Fruit fly (Drosophila melanogaster): ENCODE measurements around the gene CG11837.

Gene CG11837

DNA sequence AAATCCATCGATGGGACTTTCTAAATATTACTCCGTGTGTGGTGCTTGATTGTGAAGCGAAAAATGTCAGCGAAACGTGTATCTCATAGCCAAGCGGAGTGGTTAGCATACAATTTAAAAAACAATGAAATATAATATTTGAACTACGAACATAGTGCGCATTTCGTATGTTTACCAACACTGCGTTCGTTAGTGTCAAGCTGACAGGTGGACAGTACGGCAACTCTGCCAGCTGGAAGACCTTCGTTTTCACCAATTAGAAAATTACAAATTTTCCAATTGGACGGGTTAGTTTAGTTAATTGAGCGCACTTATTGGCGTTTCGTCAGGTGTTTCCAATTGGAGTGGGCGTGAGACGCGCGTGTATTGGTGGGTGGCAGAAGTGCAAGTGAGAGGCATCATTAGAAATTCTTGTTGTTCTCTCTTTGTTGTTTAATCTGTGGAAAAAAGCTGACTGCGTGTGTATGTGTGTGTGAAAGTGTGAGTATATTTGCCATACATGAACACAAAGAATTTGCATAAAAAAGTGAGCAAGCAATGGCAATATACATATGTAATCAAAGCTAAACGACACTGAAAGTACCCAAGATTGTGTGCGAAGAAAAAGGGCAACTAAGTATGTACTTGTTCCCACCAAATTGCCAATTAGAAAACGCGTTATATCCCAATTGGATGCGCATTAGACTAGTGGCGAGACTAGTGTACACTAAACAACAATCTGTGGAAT, 9.4 kb upstream of the CG11837 start (continued):
- TF ChIP-seq CG10431 (GFP tag; optimal IDR thresholded peaks at IDR 0.05), result no peak
- no peak for TF ChIP-seq CG15073 (GFP tag; optimal IDR thresholded peaks at IDR 0.05)
- no peak for TF ChIP-seq CG12071 (GFP tag; optimal IDR thresholded peaks at IDR 0.05)
- no peak for TF ChIP-seq Camta (GFP tag; optimal IDR thresholded peaks at IDR 0.05)
- TF ChIP-seq Lhr (GFP tag; optimal IDR thresholded peaks at IDR 0.05), result peak; percentile 34
- TF ChIP-seq dan (GFP tag; IDR thresholded peaks at IDR 0.05), result no peak
- peak; percentile 30 for TF ChIP-seq Hsf (GFP tag; optimal IDR thresholded peaks at IDR 0.05)
- no peak for TF ChIP-seq CG3995 (GFP tag; optimal IDR thresholded peaks at IDR 0.05)
- peak; percentile 32 for TF ChIP-seq scrt (GFP tag; optimal IDR thresholded peaks at IDR 0.05)
- peak; percentile 51 for TF ChIP-seq CG18476 (GFP tag; optimal IDR thresholded peaks at IDR 0.05)
- TF ChIP-seq CG32532 (GFP tag; IDR thresholded peaks at IDR 0.05), result no peak
- peak; percentile 23 for TF ChIP-seq pum (GFP tag; optimal IDR thresholded peaks at IDR 0.05)
- TF ChIP-seq stc (GFP tag; IDR thresholded peaks at IDR 0.05), result peak; percentile 37
- TF ChIP-seq CG8281 (tag; optimal IDR thresholded peaks at IDR 0.05), result no peak
- peak; percentile 59; the same call in 1 of the 2 replicates for TF ChIP-seq sob (GFP tag; IDR thresholded peaks at IDR 0.05)
- 0 out of 2 replicates have a peak, but pooled peaks have one; percentile 16 for TF ChIP-seq Dref (GFP tag; IDR thresholded peaks at IDR 0.05)
- no peak for TF ChIP-seq eve (GFP tag; optimal IDR thresholded peaks at IDR 0.05)
- no peak for TF ChIP-seq Hr39 (optimal IDR thresholded peaks at IDR 0.05)
- TF ChIP-seq CG3065 (GFP tag; optimal IDR thresholded peaks at IDR 0.05), result no peak
- peak; percentile 27; the same call in 1 of the 2 replicates for TF ChIP-seq al (GFP tag; IDR thresholded peaks at IDR 0.05)
- TF ChIP-seq CG15514 (GFP tag; optimal IDR thresholded peaks at IDR 0.05), result peak; percentile 56
- peak; percentile 39 for TF ChIP-seq CG8290 (GFP tag; optimal IDR thresholded peaks at IDR 0.05)
- TF ChIP-seq CG8290 (tag; optimal IDR thresholded peaks at IDR 0.05), result peak; percentile 19 to 79
- no peak for TF ChIP-seq kah (GFP tag; optimal IDR thresholded peaks at IDR 0.05)
- TF ChIP-seq Doc2 (GFP tag; IDR thresholded peaks at IDR 0.05), result no peak
- TF ChIP-seq CG31365 (tag; optimal IDR thresholded peaks at IDR 0.05), result no peak
- no peak for TF ChIP-seq CG7372 (GFP tag; IDR thresholded peaks at IDR 0.05)
- no peak for TF ChIP-seq HmgD (GFP tag; optimal IDR thresholded peaks at IDR 0.05)
- TF ChIP-seq Ets97D (GFP tag; optimal IDR thresholded peaks at IDR 0.05), result peak; percentile 80
- TF ChIP-seq CG1792 (GFP tag; optimal IDR thresholded peaks at IDR 0.05), result no peak
- TF ChIP-seq CG6854 (GFP tag; optimal IDR thresholded peaks at IDR 0.05), result no peak
- TF ChIP-seq nmo (GFP tag; optimal IDR thresholded peaks at IDR 0.05), result no peak
- peak; percentile 91 for TF ChIP-seq Nf-YC (tag; optimal IDR thresholded peaks at IDR 0.05)
- no peak for TF ChIP-seq CG2129 (GFP tag; IDR thresholded peaks at IDR 0.05; ENCODE audit: partially characterized antibody)
- no peak for TF ChIP-seq CG13424 (tag; optimal IDR thresholded peaks at IDR 0.05)
- TF ChIP-seq CG30020 (tag; optimal IDR thresholded peaks at IDR 0.05), result no peak
- TF ChIP-seq lmd (GFP tag; IDR thresholded peaks at IDR 0.05), result peak; percentile 16; the same call in 1 of the 2 replicates
- no peak for TF ChIP-seq CG31441 (GFP tag; IDR thresholded peaks at IDR 0.05)
- no peak for TF ChIP-seq crc (GFP tag; optimal IDR thresholded peaks at IDR 0.05)
- no peak for TF ChIP-seq CG11723 (GFP tag; optimal IDR thresholded peaks at IDR 0.05)
- 0 out of 2 replicates have a peak, but pooled peaks have one; percentile 10 for TF ChIP-seq wdn (GFP tag; IDR thresholded peaks at IDR 0.05)
- TF ChIP-seq ftz-f1 (GFP tag; optimal IDR thresholded peaks at IDR 0.05), result peak; percentile 96
- TF ChIP-seq dimm (GFP tag; IDR thresholded peaks at IDR 0.05), result no peak
- no peak for TF ChIP-seq D19A (tag; optimal IDR thresholded peaks at IDR 0.05)
- TF ChIP-seq Deaf1 (tag; optimal IDR thresholded peaks at IDR 0.05), result no peak
- TF ChIP-seq zfh1 (GFP tag; IDR thresholded peaks at IDR 0.05), result 0 out of 3 replicates have a peak, but pooled peaks have one; percentile 50
- TF ChIP-seq ttk (GFP tag; IDR thresholded peaks at IDR 0.05), result no peak
- TF ChIP-seq lbe (GFP tag; optimal IDR thresholded peaks at IDR 0.05), result peak; percentile 10
- TF ChIP-seq NFAT (GFP tag; IDR thresholded peaks at IDR 0.05), result no peak; the same call in 1 of the 2 replicates
- TF ChIP-seq Meics (GFP tag; optimal IDR thresholded peaks at IDR 0.05), result peak; percentile 24
- TF ChIP-seq onecut (GFP tag; IDR thresholded peaks at IDR 0.05), result no peak

All from whole organism, embryonic.